Worm (Caenorhabditis elegans) whole organism, L4 larva: ENCODE data around the gene pqn-80.

Experiments used
- F10B5.3 ChIP-seq: sonication (generic microtip); optimal IDR thresholded peaks from 2 replicates; lab custom pipeline; 2016; ENCODE audit warnings: mild to moderate bottlenecking, missing genetic modification characterization, missing compliant biosample characterization
- F26F4.8 ChIP-seq: fragments of 200-800 bp; sonication (Bioruptor generic); conservative IDR thresholded peaks from 2 replicates; pipeline ENCODE4 v1.3.6; 2022; ENCODE audit warnings: missing genetic modification characterization, missing compliant biosample characterization
- T20F7.1 ChIP-seq: fragments of 200-800 bp; sonication (Bioruptor generic); optimal IDR thresholded peaks from 2 replicates; lab custom pipeline; 2018; ENCODE audit warnings: mild to moderate bottlenecking, missing genetic modification characterization, missing compliant biosample characterization
- ZK337.2 ChIP-seq: fragments of 200-800 bp; sonication (Bioruptor generic); IDR thresholded peaks from 2 replicates; pipeline ENCODE4 v1.3.6; 2022; ENCODE audit warnings: missing genetic modification reagents, missing genetic modification characterization, missing compliant biosample characterization
- ZK546.5 ChIP-seq, 2 experiments: sonication (generic microtip); optimal IDR thresholded peaks; 2 replicates each; lab custom pipeline; 2017; ENCODE audit warnings: missing biosample characterization in 2 of 2, missing genetic modification characterization in 2 of 2
- aha-1 ChIP-seq: fragments of 150-350 bp; peaks from one replicate; lab custom pipeline; 2014; ENCODE audit warnings: missing biosample characterization, missing genetic modification characterization
- ama-1 ChIP-seq: fragments of 150-350 bp; optimal IDR thresholded peaks from 2 replicates; lab custom pipeline; 2014; ENCODE audit warnings: inconsistent platforms, mixed read lengths
- ceh-20 ChIP-seq: fragments of 200-800 bp; sonication (Bioruptor generic); IDR thresholded peaks from 2 replicates; pipeline ENCODE4 v1.3.6; 2022; ENCODE audit warnings: missing genetic modification reagents, missing genetic modification characterization, missing compliant biosample characterization
- ceh-28 ChIP-seq: fragments of 150-350 bp; optimal IDR thresholded peaks from 2 replicates; lab custom pipeline; 2014; ENCODE audit warnings: missing biosample characterization, missing genetic modification reagents, missing genetic modification characterization
- ceh-44 ChIP-seq: fragments of 200-800 bp; sonication (Bioruptor generic); IDR thresholded peaks from 2 replicates; pipeline ENCODE4 v1.3.6; 2022; ENCODE audit warnings: missing genetic modification reagents, missing genetic modification characterization, missing compliant biosample characterization
- ceh-82 ChIP-seq: sonication (generic microtip); optimal IDR thresholded peaks from 2 replicates; lab custom pipeline; 2017; ENCODE audit warnings: missing biosample characterization, missing genetic modification characterization
- cey-2 ChIP-seq: sonication (generic microtip); optimal IDR thresholded peaks from 3 replicates; lab custom pipeline; 2017; ENCODE audit warnings: missing genetic modification characterization, mild to moderate bottlenecking, missing compliant biosample characterization, antibody characterized with exemption, borderline replicate concordance; ENCODE audit not compliant: insufficient read depth
- daf-12 ChIP-seq: fragments of 150-350 bp; optimal IDR thresholded peaks from 2 replicates; lab custom pipeline; 2014; ENCODE audit warnings: missing biosample characterization, missing genetic modification reagents, missing genetic modification characterization
- daf-16 ChIP-seq, 3 experiments: sonication (generic microtip); optimal IDR thresholded peaks; 2 replicates each; lab custom pipeline; 2016 to 2017; ENCODE audit warnings: missing genetic modification characterization in 3 of 3, missing genetic modification reagents in 3 of 3, mild to moderate bottlenecking in 2 of 3, missing compliant biosample characterization in 2 of 3, missing biosample characterization in 1 of 3, moderate library complexity in 1 of 3
- daf-8 ChIP-seq: fragments of 200-800 bp; sonication (Bioruptor generic); IDR thresholded peaks from 2 replicates; pipeline ENCODE4 v1.3.6; 2022; ENCODE audit warnings: missing genetic modification characterization, missing compliant biosample characterization
- dmd-6 ChIP-seq: fragments of 200-800 bp; sonication (Bioruptor generic); IDR thresholded peaks from 2 replicates; pipeline ENCODE4 v1.3.6; 2022; ENCODE audit warnings: missing genetic modification reagents, missing genetic modification characterization, missing compliant biosample characterization
- duxl-1 ChIP-seq: sonication (generic microtip); optimal IDR thresholded peaks from 2 replicates; lab custom pipeline; 2016; ENCODE audit warnings: mild to moderate bottlenecking, missing genetic modification characterization, moderate library complexity, missing compliant biosample characterization; ENCODE audit not compliant: poor library complexity
- dve-1 ChIP-seq: sonication (generic microtip); optimal IDR thresholded peaks from 2 replicates; lab custom pipeline; 2017; ENCODE audit warnings: antibody characterized with exemption, mild to moderate bottlenecking, missing genetic modification characterization, missing compliant biosample characterization; ENCODE audit not compliant: insufficient read depth
- fkh-10 ChIP-seq: fragments of 150-350 bp; optimal IDR thresholded peaks from 2 replicates; lab custom pipeline; 2014; ENCODE audit warnings: missing biosample characterization, missing genetic modification reagents, missing genetic modification characterization
- gei-8 ChIP-seq: fragments of 200-800 bp; sonication (Bioruptor generic); optimal IDR thresholded peaks from 2 replicates; lab custom pipeline; 2018; ENCODE audit warnings: mild to moderate bottlenecking, missing genetic modification characterization, missing compliant biosample characterization
- hlh-11 ChIP-seq: fragments of 200-800 bp; sonication (Bioruptor generic); optimal IDR thresholded peaks from 2 replicates; lab custom pipeline; 2018; ENCODE audit warnings: mild to moderate bottlenecking, missing genetic modification characterization, missing compliant biosample characterization
- lim-7 ChIP-seq: fragments of 200-800 bp; sonication (Bioruptor generic); IDR thresholded peaks from 2 replicates; pipeline ENCODE4 v1.3.6; 2022; ENCODE audit warnings: missing genetic modification characterization, missing compliant biosample characterization
- lin-15B ChIP-seq: fragments of 150-350 bp; sonication (generic microtip); optimal IDR thresholded peaks from 3 replicates; lab custom pipeline; 2014; ENCODE audit warnings: missing biosample characterization, missing genetic modification characterization
- lin-29 ChIP-seq: fragments of 200-800 bp; sonication (Bioruptor generic); IDR thresholded peaks from 2 replicates; pipeline ENCODE4 v1.3.6; 2022; ENCODE audit warnings: missing genetic modification reagents, missing genetic modification characterization, missing compliant biosample characterization
- lin-39 ChIP-seq: fragments of 150-350 bp; optimal IDR thresholded peaks from 2 replicates; lab custom pipeline; 2014; ENCODE audit warnings: missing biosample characterization, missing genetic modification reagents, missing genetic modification characterization
- lir-3 ChIP-seq: sonication (generic microtip); optimal IDR thresholded peaks from 2 replicates; lab custom pipeline; 2016; ENCODE audit warnings: mild to moderate bottlenecking, missing genetic modification characterization, missing compliant biosample characterization
- madf-9 ChIP-seq: fragments of 200-800 bp; sonication (Bioruptor generic); conservative IDR thresholded peaks from 2 replicates; pipeline ENCODE4 v1.3.6; 2022; ENCODE audit warnings: missing genetic modification reagents, missing genetic modification characterization, missing compliant biosample characterization
- mdt-29 ChIP-seq: fragments of 200-800 bp; sonication (Bioruptor generic); IDR thresholded peaks from 2 replicates; pipeline ENCODE4 v1.3.6; 2022; ENCODE audit warnings: missing genetic modification reagents, missing genetic modification characterization, missing compliant biosample characterization
- mep-1 ChIP-seq: fragments of 150-350 bp; sonication (generic microtip); optimal IDR thresholded peaks from 3 replicates; lab custom pipeline; 2014; ENCODE audit warnings: missing biosample characterization, missing genetic modification characterization
- nhr-102 ChIP-seq: sonication (generic microtip); optimal IDR thresholded peaks from 2 replicates; lab custom pipeline; 2016; ENCODE audit warnings: mild to moderate bottlenecking, missing genetic modification characterization, moderate library complexity, missing compliant biosample characterization
- nhr-111 ChIP-seq: fragments of 200-800 bp; sonication (Bioruptor generic); optimal IDR thresholded peaks from 2 replicates; lab custom pipeline; 2018; ENCODE audit warnings: mild to moderate bottlenecking, missing genetic modification characterization, missing compliant biosample characterization
- nhr-48 ChIP-seq: sonication (generic microtip); optimal IDR thresholded peaks from 2 replicates; lab custom pipeline; 2016; ENCODE audit warnings: mild to moderate bottlenecking, missing genetic modification characterization, missing compliant biosample characterization
- pha-4 ChIP-seq, 2 experiments: fragments of 150-350 bp in 1 of 2; fragments of 200-800 bp in 1 of 2; sonication (Bioruptor generic) in 1 of 2; IDR thresholded peaks in 1 of 2; optimal IDR thresholded peaks in 1 of 2; 2 replicates each; pipeline versions ENCODE4 v1.3.6 to Lab custom; 2014 to 2022; ENCODE audit warnings: missing genetic modification characterization in 2 of 2, missing genetic modification reagents in 2 of 2, missing biosample characterization in 1 of 2, missing compliant biosample characterization in 1 of 2
- php-3 ChIP-seq: fragments of 200-800 bp; sonication (Bioruptor generic); IDR thresholded peaks from 2 replicates; pipeline ENCODE4 v1.3.6; 2022; ENCODE audit warnings: missing genetic modification reagents, missing genetic modification characterization, missing compliant biosample characterization
- pqm-1 ChIP-seq: sonication (generic microtip); optimal IDR thresholded peaks from 2 replicates; lab custom pipeline; 2017; ENCODE audit warnings: missing biosample characterization, missing genetic modification characterization
- saeg-2 ChIP-seq: fragments of 200-800 bp; sonication (Bioruptor generic); IDR thresholded peaks from 2 replicates; pipeline ENCODE4 v1.3.6; 2022; ENCODE audit warnings: missing genetic modification reagents, missing genetic modification characterization, missing compliant biosample characterization
- skn-1 ChIP-seq: fragments of 150-350 bp; optimal IDR thresholded peaks from 2 replicates; lab custom pipeline; 2014; ENCODE audit warnings: missing biosample characterization, missing genetic modification characterization
- snpc-1.2 ChIP-seq: fragments of 200-800 bp; sonication (Bioruptor generic); IDR thresholded peaks from 2 replicates; pipeline ENCODE4 v1.3.6; 2022; ENCODE audit warnings: missing genetic modification reagents, missing genetic modification characterization, missing compliant biosample characterization
- snpc-4 ChIP-seq: fragments of 150-350 bp; optimal IDR thresholded peaks from 2 replicates; lab custom pipeline; 2014; ENCODE audit warnings: missing biosample characterization, missing genetic modification characterization
- unc-130 ChIP-seq: sonication (generic microtip); optimal IDR thresholded peaks from 2 replicates; lab custom pipeline; 2016; ENCODE audit warnings: missing genetic modification reagents, missing genetic modification characterization, missing compliant biosample characterization
- unc-39 ChIP-seq: sonication (generic microtip); optimal IDR thresholded peaks from 2 replicates; lab custom pipeline; 2017; ENCODE audit warnings: missing biosample characterization, missing genetic modification characterization
- zag-1 ChIP-seq: fragments of 150-350 bp; optimal IDR thresholded peaks from 2 replicates; lab custom pipeline; 2014; ENCODE audit warnings: missing biosample characterization, missing genetic modification characterization
- zfp-2 ChIP-seq: sonication (generic microtip); optimal IDR thresholded peaks from 2 replicates; lab custom pipeline; 2016; ENCODE audit warnings: mild to moderate bottlenecking, missing genetic modification characterization, missing compliant biosample characterization
- zfp-3 ChIP-seq: fragments of 200-800 bp; sonication (Bioruptor generic); conservative IDR thresholded peaks from 2 replicates; pipeline ENCODE4 v1.3.6; 2022; ENCODE audit warnings: missing genetic modification reagents, missing genetic modification characterization, missing compliant biosample characterization
- zip-11 ChIP-seq: fragments of 200-800 bp; sonication (Bioruptor generic); IDR thresholded peaks from 2 replicates; pipeline ENCODE4 v1.3.6; 2022; ENCODE audit warnings: missing genetic modification characterization, missing compliant biosample characterization
- ztf-11 ChIP-seq: fragments of 150-350 bp; optimal IDR thresholded peaks from 2 replicates; lab custom pipeline; 2014; ENCODE audit warnings: missing biosample characterization, missing genetic modification characterization
- ztf-7 ChIP-seq: fragments of 150-350 bp; optimal IDR thresholded peaks from 2 replicates; lab custom pipeline; 2014; ENCODE audit warnings: missing biosample characterization, missing genetic modification characterization

Gene pqn-80

DNA sequence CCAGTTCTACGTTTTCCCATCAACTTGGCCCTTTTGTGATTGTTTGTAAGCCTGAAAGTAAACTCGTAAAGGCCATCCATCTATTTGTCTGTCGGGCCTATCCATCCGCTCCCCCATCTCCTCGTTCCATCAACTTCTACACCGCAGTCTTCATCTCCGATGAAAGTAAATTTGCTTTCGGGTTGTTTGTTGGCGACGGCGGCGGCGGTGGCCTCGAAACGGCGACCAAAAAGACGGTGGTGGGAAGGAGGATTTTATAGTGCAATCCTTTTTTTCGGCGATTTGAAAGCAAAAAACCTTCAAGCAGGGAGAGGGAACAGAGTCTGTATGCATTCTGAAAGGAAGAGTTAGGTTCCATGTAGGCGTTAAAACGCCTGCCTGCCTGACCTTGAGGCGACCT is 12.2 kb upstream of the pqn-80 start:
- TF ChIP-seq aha-1, result peak; percentile 80
- TF ChIP-seq zip-11 (GFP tag; lab: Robert Waterston, UW), result no peak

DNA sequence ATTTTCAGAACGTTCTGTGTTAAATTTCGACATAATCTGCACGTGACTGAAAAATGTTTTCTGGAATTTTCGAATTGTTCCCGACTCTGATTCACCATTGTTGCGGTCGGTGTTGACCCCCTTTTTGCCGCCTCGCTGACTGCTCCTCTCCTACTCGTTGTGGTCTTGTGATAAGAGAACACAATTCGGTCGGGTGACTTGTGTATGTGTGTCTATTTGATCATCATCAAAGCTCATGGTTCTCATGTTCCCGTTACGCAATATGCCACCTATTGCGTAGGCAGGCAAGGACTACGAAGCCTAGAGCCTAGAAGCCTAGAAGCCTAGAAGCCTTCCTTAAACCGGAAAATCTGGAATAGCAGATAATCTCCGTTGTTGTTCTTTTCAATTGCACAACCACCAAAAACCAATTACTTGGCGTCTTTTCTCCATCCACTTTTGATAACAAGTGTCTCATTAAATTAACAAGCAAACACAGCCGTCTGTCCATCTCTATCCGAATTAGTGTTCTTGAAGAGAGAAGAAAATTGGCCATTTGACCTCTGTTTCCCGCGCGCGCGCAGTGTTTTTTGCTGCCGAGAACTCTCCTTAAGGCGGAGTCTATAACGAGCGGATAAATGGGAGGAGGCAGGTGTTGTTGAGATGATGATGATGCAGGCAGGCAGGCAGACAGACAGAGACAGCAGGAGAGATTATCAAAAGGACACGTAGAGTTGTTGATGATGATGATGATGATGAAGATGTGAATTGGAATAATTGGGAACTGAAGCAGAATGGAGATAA is 11.5 kb upstream of the pqn-80 start:
- no peak for TF ChIP-seq ztf-7 (tag; lab: Kevin White, UChicago)
- no peak for TF ChIP-seq ZK546.5 (tag; optimal IDR thresholded peaks at IDR 0.05; lab: Kevin White, UChicago)
- no peak for TF ChIP-seq lin-15B (tag; lab: Kevin White, UChicago)
- TF ChIP-seq T20F7.1 (GFP tag; lab: Kevin White, UChicago), result peak; percentile 64
- TF ChIP-seq gei-8 (GFP tag; lab: Kevin White, UChicago), result no peak
- peak; percentile 3 for TF ChIP-seq zfp-2 (tag; lab: Kevin White, UChicago)
- TF ChIP-seq ceh-20 (GFP tag; lab: Robert Waterston, UW), result no peak
- peak; percentile 86 for TF ChIP-seq dmd-6 (GFP tag; lab: Robert Waterston, UW)
- no peak for TF ChIP-seq zag-1 (tag; lab: Kevin White, UChicago)
- no peak for TF ChIP-seq pqm-1 (tag; lab: Kevin White, UChicago)
- TF ChIP-seq ama-1, result peak; percentile 37
- no peak for TF ChIP-seq ztf-11 (tag; lab: Kevin White, UChicago)
- TF ChIP-seq php-3 (GFP tag; lab: Robert Waterston, UW), result peak; percentile 43; the same call in 1 of the 2 replicates
- no peak for TF ChIP-seq nhr-111 (GFP tag; lab: Kevin White, UChicago)
- TF ChIP-seq daf-16 (GFP tag; optimal IDR thresholded peaks at IDR 0.05; lab: Kevin White, UChicago), result peak; percentile 25 to 54
- TF ChIP-seq daf-16 (tag; optimal IDR thresholded peaks at IDR 0.05; lab: Kevin White, UChicago), result peak; percentile 97
- no peak for TF ChIP-seq lin-29 (GFP tag; lab: Robert Waterston, UW)
- no peak for TF ChIP-seq ceh-28 (tag; lab: Kevin White, UChicago)
- no peak; the same call in 1 of the 2 replicates for TF ChIP-seq madf-9 (GFP tag; lab: Robert Waterston, UW)
- no peak for TF ChIP-seq snpc-1.2
- TF ChIP-seq fkh-10, result no peak
- TF ChIP-seq F26F4.8, result no peak
- 0 out of 2 replicates have a peak, but pooled peaks have one; percentile 43 for TF ChIP-seq pha-4 (GFP tag; IDR thresholded peaks at IDR 0.05; lab: Robert Waterston, UW)
- peak; percentile 73 for TF ChIP-seq pha-4 (tag; optimal IDR thresholded peaks at IDR 0.05; lab: Kevin White, UChicago)
- TF ChIP-seq unc-39, result no peak
- peak; percentile 37 for TF ChIP-seq nhr-48 (tag; lab: Kevin White, UChicago)
- no peak for TF ChIP-seq daf-12
- TF ChIP-seq nhr-102 (tag; lab: Kevin White, UChicago), result peak; percentile 62
- TF ChIP-seq dve-1 (tag; lab: Kevin White, UChicago), result peak; percentile 90
- TF ChIP-seq cey-2 (tag; lab: Kevin White, UChicago), result no peak
- no peak for TF ChIP-seq unc-130 (GFP tag; lab: Kevin White, UChicago)
- no peak for TF ChIP-seq ZK337.2
- peak; percentile 40 for TF ChIP-seq duxl-1
- TF ChIP-seq lim-7 (GFP tag; lab: Robert Waterston, UW), result 0 out of 2 replicates have a peak, but pooled peaks have one; percentile 4
- TF ChIP-seq zfp-3 (GFP tag; lab: Robert Waterston, UW), result no peak
- peak; percentile 43 for TF ChIP-seq mep-1
- peak; percentile 98 for TF ChIP-seq mdt-29 (GFP tag; lab: Robert Waterston, UW)
- no peak for TF ChIP-seq skn-1 (tag; lab: Kevin White, UChicago)
- TF ChIP-seq daf-8 (GFP tag; lab: Robert Waterston, UW), result no peak
- TF ChIP-seq hlh-11 (tag; lab: Kevin White, UChicago), result peak; percentile 93
- no peak for TF ChIP-seq lin-39 (tag; lab: Kevin White, UChicago)
- no peak for TF ChIP-seq ceh-82 (tag; lab: Kevin White, UChicago)
- no peak for TF ChIP-seq snpc-4 (tag; lab: Kevin White, UChicago)
- TF ChIP-seq lir-3 (tag; lab: Kevin White, UChicago), result no peak
- TF ChIP-seq F10B5.3 (tag; lab: Kevin White, UChicago), result no peak
- TF ChIP-seq saeg-2 (GFP tag; lab: Robert Waterston, UW), result 0 out of 2 replicates have a peak, but pooled peaks have one; percentile 13
- no peak for TF ChIP-seq ceh-44 (GFP tag; lab: Robert Waterston, UW)
